Worm (Caenorhabditis elegans): ENCODE data around the gene F09F7.6.

The F09F7.6 gene

ce11 chrIII:5546309-5546708, 5.6 kb downstream of the F09F7.6 start:
- no peak for TF ChIP-seq cnd-1 (tag; optimal IDR thresholded peaks at IDR 0.05)
- no peak for TF ChIP-seq elt-3 (tag; optimal IDR thresholded peaks at IDR 0.05)
- TF ChIP-seq mep-1 (tag; optimal IDR thresholded peaks at IDR 0.05) = no peak
- no peak for TF ChIP-seq sem-2 (GFP tag; optimal IDR thresholded peaks at IDR 0.05)
- TF ChIP-seq ceh-43 (GFP tag; optimal IDR thresholded peaks at IDR 0.05) = no peak
- no peak for TF ChIP-seq blmp-1 (tag; optimal IDR thresholded peaks at IDR 0.05)
- TF ChIP-seq unc-62 (GFP tag; optimal IDR thresholded peaks at IDR 0.05) = no peak
- TF ChIP-seq nhr-237 (tag; optimal IDR thresholded peaks at IDR 0.05) = no peak
- TF ChIP-seq mab-5 (tag; optimal IDR thresholded peaks at IDR 0.05) = no peak

- TF ChIP-seq nhr-28 (tag; optimal IDR thresholded peaks at IDR 0.05) = no peak
- TF ChIP-seq mab-5 (tag; optimal IDR thresholded peaks at IDR 0.05) = no peak
- no peak for TF ChIP-seq unc-62 (GFP tag; optimal IDR thresholded peaks at IDR 0.05)
- no peak for TF ChIP-seq pha-4 (tag; optimal IDR thresholded peaks at IDR 0.05)
- TF ChIP-seq nhr-12 (tag; optimal IDR thresholded peaks at IDR 0.05) = no peak
- no peak for TF ChIP-seq zip-8 (tag; optimal IDR thresholded peaks at IDR 0.05)
- TF ChIP-seq M03D4.4 (tag; optimal IDR thresholded peaks at IDR 0.05) = no peak
- TF ChIP-seq drap-1 (GFP tag; optimal IDR thresholded peaks at IDR 0.05) = no peak
- TF ChIP-seq unc-120 (tag; optimal IDR thresholded peaks at IDR 0.05; ENCODE audit: poor library complexity, severe bottlenecking) = no peak
- TF ChIP-seq mls-2 (tag; optimal IDR thresholded peaks at IDR 0.05) = no peak
- TF ChIP-seq lin-32 (GFP tag; optimal IDR thresholded peaks at IDR 0.05) = no peak
- TF ChIP-seq blmp-1 (tag; optimal IDR thresholded peaks at IDR 0.05) = no peak
- no peak for TF ChIP-seq mep-1 (tag; optimal IDR thresholded peaks at IDR 0.05)
- no peak for TF ChIP-seq snpc-4 (tag; optimal IDR thresholded peaks at IDR 0.05)
- no peak for TF ChIP-seq hlh-1 (tag; optimal IDR thresholded peaks at IDR 0.05)
- TF ChIP-seq flh-1 (GFP tag; optimal IDR thresholded peaks at IDR 0.05) = no peak
- no peak for TF ChIP-seq elt-1 (tag; optimal IDR thresholded peaks at IDR 0.05; ENCODE audit: borderline replicate concordance, insufficient read depth)
- TF ChIP-seq lin-13 (tag; optimal IDR thresholded peaks at IDR 0.05) = no peak
- TF ChIP-seq lsy-2 (tag; optimal IDR thresholded peaks at IDR 0.05) = no peak
Observed at ce11 chrIII:5543727-5544345, 8.1 kb downstream of the F09F7.6 start, which contains the start of gene D1044.1. D1044.1 (plus strand) TSS chrIII:5544295.

ce11 chrIII:5543050-5543449, 8.9 kb downstream of the F09F7.6 start, which contains the start of gene D1044.6:
D1044.6 (minus strand) TSS chrIII:5543177.
- TF ChIP-seq sem-2 (GFP tag; optimal IDR thresholded peaks at IDR 0.05) (no peak), nhr-28 (tag; optimal IDR thresholded peaks at IDR 0.05) (no peak), nhr-76 (tag; optimal IDR thresholded peaks at IDR 0.05) (no peak), elt-1 (tag; optimal IDR thresholded peaks at IDR 0.05; ENCODE audit: borderline replicate concordance, insufficient read depth) (no peak), drap-1 (GFP tag; optimal IDR thresholded peaks at IDR 0.05) (no peak), ceh-83 (GFP tag; optimal IDR thresholded peaks at IDR 0.05) (no peak), ham-2 (GFP tag; optimal IDR thresholded peaks at IDR 0.05) (no peak), tbx-8 (GFP tag; optimal IDR thresholded peaks at IDR 0.05) (no peak), elt-3 (tag; optimal IDR thresholded peaks at IDR 0.05) (no peak)

- TF ChIP-seq drap-1 (GFP tag; optimal IDR thresholded peaks at IDR 0.05) = no peak
- no peak for TF ChIP-seq cnd-1 (tag; optimal IDR thresholded peaks at IDR 0.05)
- no peak for TF ChIP-seq nhr-28 (tag; optimal IDR thresholded peaks at IDR 0.05)
- TF ChIP-seq unc-62 (GFP tag; optimal IDR thresholded peaks at IDR 0.05) = no peak
- no peak for TF ChIP-seq lin-32 (GFP tag; optimal IDR thresholded peaks at IDR 0.05)
- no peak for TF ChIP-seq snpc-4 (tag; optimal IDR thresholded peaks at IDR 0.05)
- no peak for TF ChIP-seq elt-1 (tag; optimal IDR thresholded peaks at IDR 0.05; ENCODE audit: borderline replicate concordance, insufficient read depth)
- TF ChIP-seq ceh-39 (tag; optimal IDR thresholded peaks at IDR 0.05) = no peak
- no peak for TF ChIP-seq mls-2 (tag; optimal IDR thresholded peaks at IDR 0.05)
- no peak for TF ChIP-seq nhr-2 (tag; optimal IDR thresholded peaks at IDR 0.05)
- no peak for TF ChIP-seq nhr-76 (tag; optimal IDR thresholded peaks at IDR 0.05)
- no peak for TF ChIP-seq ceh-83 (GFP tag; optimal IDR thresholded peaks at IDR 0.05)
- no peak for TF ChIP-seq zip-8 (tag; optimal IDR thresholded peaks at IDR 0.05)
- no peak for TF ChIP-seq elt-3 (tag; optimal IDR thresholded peaks at IDR 0.05)
- TF ChIP-seq tbx-8 (GFP tag; optimal IDR thresholded peaks at IDR 0.05) = no peak
- no peak for TF ChIP-seq nhr-12 (tag; optimal IDR thresholded peaks at IDR 0.05)
- TF ChIP-seq hlh-1 (tag; optimal IDR thresholded peaks at IDR 0.05) = no peak
- no peak for TF ChIP-seq ces-1 (GFP tag; optimal IDR thresholded peaks at IDR 0.05)
- no peak for TF ChIP-seq nhr-237 (tag; optimal IDR thresholded peaks at IDR 0.05)
- no peak for TF ChIP-seq lin-13 (tag; optimal IDR thresholded peaks at IDR 0.05)
Observed at ce11 chrIII:5541777-5542176, 10.2 kb downstream of the F09F7.6 start.
